Fruit fly (Drosophila melanogaster) whole organism, embryonic: ENCODE measurements around the gene CG14286.
A peak's percentile ranks its signal among the peaks of the same experiment; 100 is the strongest.

ENCODE experiments used
- Abd-B ChIP-seq: fragments of 200-800 bp; sonication (Bioruptor generic); optimal IDR thresholded peaks from 2 replicates; lab custom pipeline; 2018; ENCODE audit warnings: missing biosample characterization, mild to moderate bottlenecking, missing genetic modification characterization, moderate library complexity
- CG10274 ChIP-seq: fragments of 200-800 bp; sonication (Bioruptor generic); optimal IDR thresholded peaks from 3 replicates; lab custom pipeline; 2017; ENCODE audit warnings: missing biosample characterization, mild to moderate bottlenecking, missing genetic modification characterization
- CG10543 ChIP-seq: fragments of 200-800 bp; sonication (Bioruptor generic); optimal IDR thresholded peaks from 3 replicates; lab custom pipeline; 2017; ENCODE audit warnings: missing biosample characterization, mild to moderate bottlenecking, missing genetic modification characterization, moderate library complexity
- CG11456 ChIP-seq: fragments of 200-800 bp; sonication (Bioruptor generic); IDR thresholded peaks from 3 replicates; pipeline ENCODE4 v1.3.6; 2022; ENCODE audit warnings: missing biosample characterization, missing genetic modification characterization
- CG12236 ChIP-seq: fragments of 200-800 bp; sonication (Bioruptor generic); optimal IDR thresholded peaks from 2 replicates; lab custom pipeline; 2016; ENCODE audit warnings: missing biosample characterization, missing genetic modification characterization
- CG13296 ChIP-seq: fragments of 200-800 bp; sonication (Bioruptor generic); optimal IDR thresholded peaks from 3 replicates; lab custom pipeline; 2018; ENCODE audit warnings: missing biosample characterization, mild to moderate bottlenecking, missing genetic modification characterization
- CG14965 ChIP-seq: fragments of 200-800 bp; sonication (Bioruptor generic); optimal IDR thresholded peaks from 2 replicates; lab custom pipeline; 2016; ENCODE audit warnings: missing biosample characterization, missing genetic modification characterization, borderline replicate concordance
- CG15073 ChIP-seq: fragments of 200-800 bp; sonication (Bioruptor generic); optimal IDR thresholded peaks from 2 replicates; lab custom pipeline; 2016; ENCODE audit warnings: missing biosample characterization, missing genetic modification characterization
- CG1602 ChIP-seq: fragments of 200-800 bp; sonication (Bioruptor generic); optimal IDR thresholded peaks from 3 replicates; lab custom pipeline; 2016; ENCODE audit warnings: missing biosample characterization, missing genetic modification characterization
- CG17328 ChIP-seq: fragments of 200-800 bp; sonication (Bioruptor generic); IDR thresholded peaks from 2 replicates; pipeline ENCODE4 v1.3.6; 2022; ENCODE audit warnings: missing biosample characterization, missing genetic modification characterization
- CG3281 ChIP-seq: fragments of 200-800 bp; sonication (Bioruptor generic); optimal IDR thresholded peaks from 3 replicates; lab custom pipeline; 2017; ENCODE audit warnings: missing biosample characterization, mild to moderate bottlenecking, missing genetic modification characterization
- CG42726 ChIP-seq: fragments of 200-800 bp; sonication (Bioruptor generic); IDR thresholded peaks from 2 replicates; pipeline ENCODE4 v1.3.6; 2022; ENCODE audit warnings: missing biosample characterization, missing genetic modification characterization; ENCODE audit not compliant: partially characterized antibody
- CG4282 ChIP-seq: fragments of 200-800 bp; sonication (Bioruptor generic); optimal IDR thresholded peaks from 2 replicates; lab custom pipeline; 2016; ENCODE audit warnings: missing biosample characterization, missing genetic modification characterization
- CG7786 ChIP-seq: fragments of 200-800 bp; sonication (Bioruptor generic); optimal IDR thresholded peaks from 2 replicates; lab custom pipeline; 2016; ENCODE audit warnings: missing biosample characterization, missing genetic modification characterization
- CG7963 ChIP-seq: fragments of 200-800 bp; sonication (Bioruptor generic); IDR thresholded peaks from 3 replicates; pipeline ENCODE4 v1.3.6; 2022; ENCODE audit warnings: missing biosample characterization, missing genetic modification characterization; ENCODE audit not compliant: partially characterized antibody
- CG8944 ChIP-seq: fragments of 200-800 bp; sonication (Bioruptor generic); optimal IDR thresholded peaks from 3 replicates; lab custom pipeline; 2016; ENCODE audit warnings: missing biosample characterization, missing genetic modification characterization
- Deaf1 ChIP-seq: fragments of 200-800 bp; optimal IDR thresholded peaks from 3 replicates; lab custom pipeline; 2019; ENCODE audit warnings: missing biosample characterization, mild to moderate bottlenecking, missing genetic modification characterization, moderate library complexity
- E2f2 ChIP-seq: fragments of 200-800 bp; sonication (Bioruptor generic); IDR thresholded peaks from 2 replicates; pipeline ENCODE4 v1.3.6; 2022; ENCODE audit warnings: missing biosample characterization, missing genetic modification characterization
- Eip74EF ChIP-seq, 2 experiments: fragments of 200-800 bp in 1 of 2; fragments of >200 bp in 1 of 2; sonication (Bioruptor generic) in 1 of 2; optimal IDR thresholded peaks; 2 replicates each; lab custom pipeline; 2017 to 2019; ENCODE audit warnings: missing biosample characterization in 2 of 2, missing genetic modification characterization in 2 of 2, mild to moderate bottlenecking in 1 of 2, moderate library complexity in 1 of 2
- Fer1 ChIP-seq: fragments of 200-800 bp; sonication (Bioruptor generic); optimal IDR thresholded peaks from 2 replicates; lab custom pipeline; 2017; ENCODE audit warnings: missing biosample characterization, mild to moderate bottlenecking, missing genetic modification characterization
- Jarid2 ChIP-seq: fragments of 200-800 bp; sonication (Bioruptor generic); optimal IDR thresholded peaks from 3 replicates; lab custom pipeline; 2017; ENCODE audit warnings: mild to moderate bottlenecking, missing biosample characterization, missing genetic modification reagents, missing genetic modification characterization
- Nf-YA ChIP-seq: fragments of 200-800 bp; sonication (Bioruptor generic); IDR thresholded peaks from 2 replicates; pipeline ENCODE4 v1.3.6; 2022; ENCODE audit warnings: missing biosample characterization, missing genetic modification characterization
- Nf-YC ChIP-seq: fragments of 200-800 bp; optimal IDR thresholded peaks from 3 replicates; lab custom pipeline; 2019; ENCODE audit warnings: missing biosample characterization, mild to moderate bottlenecking, missing genetic modification characterization, moderate library complexity
- Pdp1 ChIP-seq, 2 experiments: fragments of 200-800 bp; sonication (Bioruptor generic); optimal IDR thresholded peaks; 3 replicates each; lab custom pipeline; 2016; ENCODE audit warnings: missing biosample characterization in 2 of 2, missing genetic modification characterization in 2 of 2, mild to moderate bottlenecking in 1 of 2, moderate library complexity in 1 of 2
- Ravus ChIP-seq: fragments of 200-800 bp; sonication (Bioruptor generic); IDR thresholded peaks from 2 replicates; pipeline ENCODE4 v1.3.6; 2022; ENCODE audit warnings: missing biosample characterization, missing genetic modification characterization
- Side ChIP-seq: fragments of 200-800 bp; sonication (Bioruptor generic); optimal IDR thresholded peaks from 2 replicates; lab custom pipeline; 2016; ENCODE audit warnings: missing biosample characterization, missing genetic modification characterization
- bigmax ChIP-seq: fragments of 200-800 bp; sonication (Bioruptor generic); optimal IDR thresholded peaks from 2 replicates; lab custom pipeline; 2018; ENCODE audit warnings: missing biosample characterization, mild to moderate bottlenecking, missing genetic modification characterization
- bsh ChIP-seq, 2 experiments: fragments of 200-800 bp; sonication (Bioruptor generic); optimal IDR thresholded peaks; 2 replicates each; lab custom pipeline; 2017 to 2018; ENCODE audit warnings: mild to moderate bottlenecking in 2 of 2, missing biosample characterization in 2 of 2, missing genetic modification characterization in 2 of 2, moderate library complexity in 1 of 2
- btn ChIP-seq: fragments of 200-800 bp; sonication (Bioruptor generic); optimal IDR thresholded peaks from 2 replicates; lab custom pipeline; 2016; ENCODE audit warnings: missing biosample characterization, missing genetic modification characterization
- cato ChIP-seq: fragments of 200-800 bp; sonication (Bioruptor generic); optimal IDR thresholded peaks from 2 replicates; lab custom pipeline; 2016; ENCODE audit warnings: missing biosample characterization, missing genetic modification characterization, borderline replicate concordance
- caup ChIP-seq: fragments of 200-800 bp; sonication (Bioruptor generic); optimal IDR thresholded peaks from 3 replicates; lab custom pipeline; 2017; ENCODE audit warnings: missing biosample characterization, mild to moderate bottlenecking, missing genetic modification characterization, moderate library complexity; ENCODE audit not compliant: severe bottlenecking
- croc ChIP-seq: fragments of 200-800 bp; sonication (Bioruptor generic); conservative IDR thresholded peaks from 3 replicates; pipeline ENCODE4 v1.3.6; 2022; ENCODE audit warnings: missing biosample characterization, missing genetic modification characterization
- crol ChIP-seq: fragments of 200-800 bp; sonication (Bioruptor generic); IDR thresholded peaks from 2 replicates; pipeline ENCODE4 v1.3.6; 2022; ENCODE audit warnings: missing biosample characterization, missing genetic modification characterization
- dmrt99B ChIP-seq: fragments of 200-800 bp; sonication (Bioruptor generic); optimal IDR thresholded peaks from 2 replicates; lab custom pipeline; 2018; ENCODE audit warnings: missing biosample characterization, mild to moderate bottlenecking, missing genetic modification characterization, moderate library complexity
- emc ChIP-seq: fragments of 200-800 bp; sonication (Bioruptor generic); optimal IDR thresholded peaks from 2 replicates; lab custom pipeline; 2016; ENCODE audit warnings: missing biosample characterization, missing genetic modification characterization
- en ChIP-seq: fragments of 200-800 bp; sonication (Bioruptor generic); optimal IDR thresholded peaks from 2 replicates; lab custom pipeline; 2016; ENCODE audit warnings: missing biosample characterization, missing genetic modification characterization
- esg ChIP-seq: fragments of 200-800 bp; sonication (Bioruptor generic); conservative IDR thresholded peaks from 2 replicates; pipeline ENCODE4 v1.3.6; 2022; ENCODE audit warnings: missing biosample characterization, missing genetic modification characterization
- eve ChIP-seq, 2 experiments: fragments of >200 bp; optimal IDR thresholded peaks; 2 replicates each; lab custom pipeline; 2017; ENCODE audit warnings: missing biosample characterization in 2 of 2, missing genetic modification characterization in 2 of 2
- ham ChIP-seq: fragments of 200-800 bp; sonication (Bioruptor generic); IDR thresholded peaks from 2 replicates; pipeline ENCODE4 v1.3.6; 2022; ENCODE audit warnings: missing biosample characterization, missing genetic modification characterization
- hbn ChIP-seq: fragments of 200-800 bp; sonication (Bioruptor generic); IDR thresholded peaks from 2 replicates; pipeline ENCODE4 v1.3.6; 2022; ENCODE audit warnings: missing biosample characterization, missing genetic modification characterization; ENCODE audit not compliant: partially characterized antibody
- ind ChIP-seq: fragments of 200-800 bp; sonication (Bioruptor generic); optimal IDR thresholded peaks from 3 replicates; lab custom pipeline; 2016; ENCODE audit warnings: missing biosample characterization, missing genetic modification characterization
- lab ChIP-seq: fragments of 200-800 bp; sonication (Bioruptor generic); optimal IDR thresholded peaks from 3 replicates; lab custom pipeline; 2017; ENCODE audit warnings: missing biosample characterization, missing genetic modification characterization, mild to moderate bottlenecking, moderate library complexity, missing genetic modification reagents
- mam ChIP-seq: fragments of 200-800 bp; sonication (Bioruptor generic); optimal IDR thresholded peaks from 3 replicates; lab custom pipeline; 2016; ENCODE audit warnings: missing biosample characterization, missing genetic modification characterization
- nau ChIP-seq: fragments of 200-800 bp; sonication (Bioruptor generic); optimal IDR thresholded peaks from 3 replicates; lab custom pipeline; 2017; ENCODE audit warnings: missing biosample characterization, mild to moderate bottlenecking, missing genetic modification characterization, missing genetic modification reagents
- nerfin-2 ChIP-seq: fragments of 200-800 bp; sonication (Bioruptor generic); IDR thresholded peaks from 2 replicates; pipeline ENCODE4 v1.3.6; 2022; ENCODE audit warnings: missing biosample characterization, missing genetic modification characterization; ENCODE audit not compliant: partially characterized antibody
- salm ChIP-seq: fragments of 200-800 bp; sonication (Bioruptor generic); optimal IDR thresholded peaks from 2 replicates; lab custom pipeline; 2018; ENCODE audit warnings: missing biosample characterization, mild to moderate bottlenecking, missing genetic modification characterization
- tio ChIP-seq: fragments of 200-800 bp; sonication (Bioruptor generic); optimal IDR thresholded peaks from 2 replicates; lab custom pipeline; 2017; ENCODE audit warnings: missing biosample characterization, missing genetic modification characterization, inconsistent platforms
- wdn ChIP-seq: fragments of 200-800 bp; sonication (Bioruptor generic); IDR thresholded peaks from 2 replicates; pipeline ENCODE4 v1.3.6; 2022; ENCODE audit warnings: missing biosample characterization, missing genetic modification characterization
- z ChIP-seq: fragments of 200-800 bp; sonication (Bioruptor generic); IDR thresholded peaks from 3 replicates; pipeline ENCODE4 v1.3.6; 2022; ENCODE audit warnings: missing biosample characterization, missing genetic modification characterization

Gene CG14286

DNA sequence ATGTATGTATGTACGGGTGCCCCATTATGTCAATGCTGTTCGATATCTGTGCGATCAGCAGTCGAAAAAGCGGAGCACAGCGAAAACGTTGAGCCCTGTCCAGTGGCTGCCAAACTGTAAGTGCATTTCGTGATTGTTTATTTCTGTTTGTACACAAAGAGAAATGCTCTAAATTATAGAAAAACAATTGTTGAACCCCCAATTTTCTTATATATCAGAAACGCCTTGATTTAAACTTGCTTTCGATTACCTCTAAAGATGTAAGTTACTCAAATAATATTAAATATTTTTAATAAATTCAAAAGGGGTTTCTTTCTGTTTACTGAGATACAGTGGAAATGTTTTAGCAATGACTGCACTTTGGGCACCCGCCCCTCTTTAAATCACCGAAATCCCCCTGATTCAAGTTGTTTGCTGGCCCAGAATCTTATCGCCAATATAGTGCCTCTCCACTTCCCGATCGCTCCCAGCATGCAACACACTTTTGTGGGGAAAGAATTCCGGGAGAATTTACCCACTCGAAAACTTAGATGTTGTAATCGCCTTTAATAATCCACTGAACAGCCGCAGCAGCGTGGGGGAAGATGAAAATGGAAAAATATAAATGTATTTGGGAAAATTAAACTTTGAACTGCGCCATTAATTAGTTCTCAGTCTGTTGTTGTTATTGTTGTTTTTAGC is 9.0 kb upstream of the CG14286 start:
- no peak for TF ChIP-seq Deaf1 (tag; lab: Kevin White, UChicago)
- TF ChIP-seq Side (GFP tag; lab: Kevin White, UChicago), result no peak
- no peak for TF ChIP-seq mam (GFP tag; lab: Kevin White, UChicago)
- no peak for TF ChIP-seq CG4282
- TF ChIP-seq CG10543 (GFP tag; lab: Kevin White, UChicago), result no peak
- no peak for TF ChIP-seq tio (GFP tag; lab: Kevin White, UChicago)
- no peak for TF ChIP-seq nerfin-2 (GFP tag; lab: Robert Waterston, UW)
- no peak for TF ChIP-seq CG13296 (GFP tag; lab: Kevin White, UChicago)
- TF ChIP-seq en (GFP tag; lab: Kevin White, UChicago), result no peak
- no peak for TF ChIP-seq CG7963 (GFP tag; lab: Robert Waterston, UW)
- no peak for TF ChIP-seq CG15073 (GFP tag; lab: Kevin White, UChicago)
- no peak for TF ChIP-seq eve (GFP tag; optimal IDR thresholded peaks at IDR 0.05; lab: Kevin White, UChicago)
- peak in 1 of 2 experiments; percentile 80 for TF ChIP-seq bsh (GFP tag; optimal IDR thresholded peaks at IDR 0.05; lab: Kevin White, UChicago)
- no peak for TF ChIP-seq Jarid2 (GFP tag; lab: Kevin White, UChicago)
- peak; percentile 51 for TF ChIP-seq crol (GFP tag; lab: Robert Waterston, UW)
- no peak for TF ChIP-seq wdn (GFP tag; lab: Robert Waterston, UW)
- TF ChIP-seq CG10274 (GFP tag; lab: Kevin White, UChicago), result no peak
- TF ChIP-seq E2f2 (GFP tag; lab: Robert Waterston, UW), result peak; percentile 30; the same call in 1 of the 2 replicates
- TF ChIP-seq hbn (GFP tag; lab: Robert Waterston, UW), result no peak
- no peak for TF ChIP-seq nau
- no peak for TF ChIP-seq emc
- TF ChIP-seq bigmax (GFP tag; lab: Kevin White, UChicago), result no peak
- no peak for TF ChIP-seq CG11456 (GFP tag; lab: Robert Waterston, UW)
- no peak for TF ChIP-seq CG14965 (GFP tag; lab: Kevin White, UChicago)
- no peak for TF ChIP-seq Ravus
- no peak for TF ChIP-seq btn (GFP tag; lab: Kevin White, UChicago)
- TF ChIP-seq ham, result no peak
- peak in 1 of 2 experiments; percentile 70 for TF ChIP-seq Eip74EF (GFP tag; optimal IDR thresholded peaks at IDR 0.05; lab: Kevin White, UChicago)
- peak in 1 of 2 experiments; percentile 24 for TF ChIP-seq Pdp1 (GFP tag; optimal IDR thresholded peaks at IDR 0.05; lab: Kevin White, UChicago)
- no peak for TF ChIP-seq CG42726 (GFP tag; lab: Robert Waterston, UW)
- no peak for TF ChIP-seq CG8944 (GFP tag; lab: Kevin White, UChicago)
- TF ChIP-seq lab (GFP tag; lab: Kevin White, UChicago), result no peak
- no peak for TF ChIP-seq cato (GFP tag; lab: Kevin White, UChicago)
- TF ChIP-seq z (GFP tag; lab: Robert Waterston, UW), result 0 out of 3 replicates have a peak, but pooled peaks have one; percentile 30
- peak; percentile 70 for TF ChIP-seq dmrt99B (tag; lab: Kevin White, UChicago)
- peak; percentile 41; the same call in 1 of the 2 replicates for TF ChIP-seq CG17328 (GFP tag; lab: Robert Waterston, UW)
- TF ChIP-seq caup, result no peak
- no peak for TF ChIP-seq Fer1 (GFP tag; lab: Kevin White, UChicago)
- TF ChIP-seq esg (GFP tag; lab: Robert Waterston, UW), result no peak
- no peak for TF ChIP-seq Nf-YA
- TF ChIP-seq salm (tag; lab: Kevin White, UChicago), result no peak
- no peak for TF ChIP-seq CG3281 (GFP tag; lab: Kevin White, UChicago)
- TF ChIP-seq CG7786 (GFP tag; lab: Kevin White, UChicago), result no peak
- no peak for TF ChIP-seq CG12236 (GFP tag; lab: Kevin White, UChicago)
- TF ChIP-seq ind, result no peak
- TF ChIP-seq CG1602 (GFP tag; lab: Kevin White, UChicago), result peak; percentile 32
- peak; percentile 48; the same call in 1 of the 3 replicates for TF ChIP-seq croc
- TF ChIP-seq Abd-B, result no peak
- TF ChIP-seq Nf-YC, result no peak
